Worm (Caenorhabditis elegans) whole organism, early embryonic: ENCODE measurements around the gene Y38H6C.21.

Experiments
- B0310.2 ChIP-seq: sonication (generic microtip); optimal IDR thresholded peaks from 2 replicates; lab custom pipeline; 2016; ENCODE audit warnings: mild to moderate bottlenecking, missing genetic modification characterization, missing compliant biosample characterization
- F13C5.2 ChIP-seq: sonication (generic microtip); optimal IDR thresholded peaks from 2 replicates; lab custom pipeline; 2017; ENCODE audit warnings: mild to moderate bottlenecking, missing genetic modification characterization, inconsistent platforms, missing compliant biosample characterization
- aly-1 ChIP-seq: sonication (generic microtip); optimal IDR thresholded peaks from 2 replicates; lab custom pipeline; 2016; ENCODE audit warnings: missing genetic modification characterization, missing compliant biosample characterization
- ceh-13 ChIP-seq: fragments of 200-800 bp; sonication (Bioruptor generic); optimal IDR thresholded peaks from 2 replicates; lab custom pipeline; 2018; ENCODE audit warnings: mild to moderate bottlenecking, missing genetic modification characterization, missing compliant biosample characterization
- hnd-1 ChIP-seq: sonication (generic microtip); optimal IDR thresholded peaks from 2 replicates; lab custom pipeline; 2016; ENCODE audit warnings: missing genetic modification characterization, missing compliant biosample characterization
- pes-1 ChIP-seq: fragments of 200-800 bp; sonication (Bioruptor generic); IDR thresholded peaks from 2 replicates; pipeline ENCODE4 v1.3.6; 2022; ENCODE audit warnings: missing genetic modification reagents, missing genetic modification characterization, missing compliant biosample characterization
- scrt-1 ChIP-seq: fragments of 200-800 bp; sonication (Bioruptor generic); IDR thresholded peaks from 2 replicates; pipeline ENCODE4 v1.3.6; 2022; ENCODE audit warnings: missing genetic modification characterization, missing compliant biosample characterization
- tra-4 ChIP-seq: sonication (generic microtip); optimal IDR thresholded peaks from 2 replicates; lab custom pipeline; 2017; ENCODE audit warnings: missing genetic modification characterization, missing compliant biosample characterization

Y38H6C.21 gene

DNA sequence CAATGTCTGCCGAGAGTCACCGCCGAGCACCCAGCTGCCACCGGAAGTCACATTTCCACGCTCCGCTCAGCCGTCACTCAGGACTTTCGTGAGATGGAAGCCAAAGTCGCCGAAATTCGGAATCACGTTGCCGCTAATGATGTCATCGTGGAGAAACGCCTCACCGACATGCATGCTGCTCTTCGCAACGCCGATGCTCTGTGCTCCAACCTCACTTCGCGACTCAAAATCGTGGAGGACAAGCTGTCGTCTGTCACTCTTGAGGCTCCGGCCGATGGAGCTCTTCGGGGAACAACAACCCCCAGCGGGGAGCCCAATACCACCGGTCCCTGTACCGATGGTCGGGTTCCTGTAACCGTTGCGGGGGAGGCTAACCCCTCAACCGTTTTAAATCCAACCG, 48.5 kb downstream of the Y38H6C.21 start:
- no peak for TF ChIP-seq tra-4
- TF ChIP-seq pes-1: no peak

DNA sequence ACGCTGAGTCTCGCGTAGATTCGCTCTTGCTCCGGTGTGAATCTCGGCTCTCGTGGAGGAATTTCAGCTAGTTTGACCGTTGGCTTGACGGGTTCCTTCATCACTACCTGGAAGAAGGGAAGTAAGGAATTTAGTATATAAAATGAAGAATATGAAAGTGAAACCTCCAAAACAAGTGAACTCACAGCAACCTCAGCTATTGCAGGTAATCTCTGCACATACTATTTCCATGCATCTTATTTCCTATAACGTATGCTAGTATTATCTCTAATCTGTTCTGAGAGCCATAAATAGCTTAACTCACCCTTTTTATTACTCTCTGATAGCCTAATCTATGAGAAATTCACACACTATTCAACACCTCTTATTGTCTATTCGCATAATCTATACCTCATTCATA, 50.1 kb downstream of the Y38H6C.21 start, which contains the start of gene Y38H6C.4:
TSS of gene Y38H6C.4 (minus strand) at position 101 of the 400 bp plus-strand sequence.
- TF ChIP-seq aly-1 (tag; lab: Kevin White, UChicago): no peak
- TF ChIP-seq F13C5.2 (tag; lab: Kevin White, UChicago): no peak
- no peak for TF ChIP-seq ceh-13 (GFP tag; lab: Kevin White, UChicago)
- no peak for TF ChIP-seq B0310.2 (tag; lab: Kevin White, UChicago)
- TF ChIP-seq scrt-1 (GFP tag; lab: Robert Waterston, UW): no peak
- no peak for TF ChIP-seq hnd-1 (tag; lab: Kevin White, UChicago)
